Worm (Caenorhabditis elegans): ENCODE results near the gene F23H12.5.

DNA sequence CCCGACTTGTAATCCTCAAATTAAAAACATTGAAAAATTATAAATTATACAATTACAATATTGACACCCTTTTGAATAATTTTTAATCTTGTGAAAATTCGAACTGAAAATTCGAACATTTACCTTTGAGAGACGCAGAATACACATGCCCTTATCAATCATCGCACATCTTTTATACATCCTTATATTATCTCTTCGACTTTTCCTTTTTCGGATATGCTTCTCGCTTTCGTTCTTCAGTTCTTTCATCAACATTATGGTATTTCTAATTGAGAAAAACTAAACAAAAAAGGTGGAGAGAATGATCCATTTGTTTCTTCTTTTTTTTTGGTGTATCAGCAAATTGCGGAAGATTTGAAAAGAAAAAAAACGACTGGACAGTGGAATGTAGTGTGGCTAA, 9.1 kb upstream of the F23H12.5 start:
- TF ChIP-seq lin-11 (tag; optimal IDR thresholded peaks at IDR 0.05) (no peak), R02D3.7 (tag; optimal IDR thresholded peaks at IDR 0.05) (no peak), C34F6.9 (tag; optimal IDR thresholded peaks at IDR 0.05) (no peak), nhr-237 (tag; optimal IDR thresholded peaks at IDR 0.05) (no peak), nhr-11 (tag; optimal IDR thresholded peaks at IDR 0.05) (no peak)
